Fruit fly (Drosophila melanogaster): Measurements from ENCODE around the gene CG32110.

- no peak for TF ChIP-seq kni (GFP tag; optimal IDR thresholded peaks at IDR 0.05)
- TF ChIP-seq Sry-δ (GFP tag; optimal IDR thresholded peaks at IDR 0.05): no peak
- no peak for TF ChIP-seq Hr39 (optimal IDR thresholded peaks at IDR 0.05)
- no peak for TF ChIP-seq CG13287 (GFP tag; IDR thresholded peaks at IDR 0.05; ENCODE audit: partially characterized antibody)
- TF ChIP-seq Xbp1 (GFP tag; optimal IDR thresholded peaks at IDR 0.05): no peak
- no peak for TF ChIP-seq abd-A (tag; optimal IDR thresholded peaks at IDR 0.05)
- no peak for TF ChIP-seq tap (tag; optimal IDR thresholded peaks at IDR 0.05)
- TF ChIP-seq Gsc (GFP tag; IDR thresholded peaks at IDR 0.05): no peak
- no peak for TF ChIP-seq ftz-f1 (GFP tag; optimal IDR thresholded peaks at IDR 0.05)
- no peak for TF ChIP-seq ewg (GFP tag; optimal IDR thresholded peaks at IDR 0.05)
- no peak for TF ChIP-seq vfl (GFP tag; optimal IDR thresholded peaks at IDR 0.05)
Measured at dm6 chr3L:12791679-12792229, 16.8 kb upstream of the CG32110 start.

Measured in whole organism, embryonic.